Worm (Caenorhabditis elegans) whole organism, L1 larva: ENCODE measurements around the gene F01G12.18.

Source experiments
- ama-1 ChIP-seq: fragments of 150-350 bp; optimal IDR thresholded peaks from 2 replicates; lab custom pipeline; 2014
- ceh-82 ChIP-seq, 3 experiments: fragments of 150-350 bp in 1 of 3; sonication (generic microtip) in 2 of 3; optimal IDR thresholded peaks; 2 replicates each; lab custom pipeline; 2014 to 2017; ENCODE audit warnings: missing biosample characterization in 3 of 3, missing genetic modification characterization in 3 of 3
- elt-3 ChIP-seq, 6 experiments: fragments of 150-350 bp in 1 of 6; sonication (generic microtip); optimal IDR thresholded peaks; 2 replicates each; lab custom pipeline; 2017 to 2018; ENCODE audit warnings: missing biosample characterization in 6 of 6, missing genetic modification characterization in 6 of 6, inconsistent platforms in 1 of 6
- fkh-10 ChIP-seq: sonication (generic microtip); optimal IDR thresholded peaks from 2 replicates; lab custom pipeline; 2017; ENCODE audit warnings: missing biosample characterization, missing genetic modification reagents, missing genetic modification characterization
- lin-15B ChIP-seq: fragments of 150-350 bp; sonication (generic microtip); optimal IDR thresholded peaks from 3 replicates; lab custom pipeline; 2014; ENCODE audit warnings: missing biosample characterization, missing genetic modification characterization
- lin-35 ChIP-seq, 2 experiments: fragments of 150-350 bp; optimal IDR thresholded peaks; 2 replicates each; lab custom pipeline; 2014; ENCODE audit warnings: missing biosample characterization in 2 of 2, missing genetic modification characterization in 2 of 2, missing genetic modification reagents in 2 of 2
- nhr-11 ChIP-seq: fragments of 150-350 bp; optimal IDR thresholded peaks from 2 replicates; lab custom pipeline; 2014; ENCODE audit warnings: missing biosample characterization, missing genetic modification characterization
- nhr-20 ChIP-seq: sonication (generic microtip); optimal IDR thresholded peaks from 2 replicates; lab custom pipeline; 2016; ENCODE audit warnings: mild to moderate bottlenecking, missing genetic modification characterization, missing compliant biosample characterization
- nhr-237 ChIP-seq: fragments of 150-350 bp; optimal IDR thresholded peaks from 2 replicates; lab custom pipeline; 2014; ENCODE audit warnings: missing biosample characterization, missing genetic modification characterization
- snpc-4 ChIP-seq: fragments of 150-350 bp; optimal IDR thresholded peaks from 2 replicates; lab custom pipeline; 2014; ENCODE audit warnings: missing biosample characterization, missing genetic modification characterization

ce11 chrX:16443657-16444056, 45.4 kb upstream of the F01G12.18 start:
- TF ChIP-seq elt-3 (tag; optimal IDR thresholded peaks at IDR 0.05; lab: Kevin White, UChicago), result no peak
- TF ChIP-seq ama-1, result no peak
- TF ChIP-seq snpc-4, result no peak
- no peak for TF ChIP-seq nhr-11 (tag; lab: Kevin White, UChicago)
- no peak for TF ChIP-seq nhr-20
- no peak for TF ChIP-seq fkh-10
- no peak for TF ChIP-seq ceh-82 (tag; optimal IDR thresholded peaks at IDR 0.05; lab: Kevin White, UChicago)
- no peak for TF ChIP-seq lin-15B
- no peak for TF ChIP-seq nhr-237
- TF ChIP-seq lin-35 (GFP tag; optimal IDR thresholded peaks at IDR 0.05; lab: Kevin White, UChicago), result no peak
